Fruit fly (Drosophila melanogaster) whole organism, embryonic: ENCODE data around the gene Gr21a.
A peak's percentile ranks its signal among the peaks of the same experiment; 100 is the strongest.

Experiments
- CG10209 ChIP-seq: fragments of 200-800 bp; sonication (Bioruptor generic); optimal IDR thresholded peaks from 3 replicates; lab custom pipeline; 2017; ENCODE audit warnings: missing biosample characterization, mild to moderate bottlenecking, missing genetic modification characterization, missing genetic modification reagents
- CG1024 ChIP-seq: fragments of 200-800 bp; sonication (Bioruptor generic); IDR thresholded peaks from 2 replicates; pipeline ENCODE4 v1.3.6; 2022; ENCODE audit warnings: missing biosample characterization, missing genetic modification characterization
- CG10366 ChIP-seq: fragments of 200-800 bp; sonication (Bioruptor generic); IDR thresholded peaks from 2 replicates; pipeline ENCODE4 v1.3.6; 2022; ENCODE audit warnings: missing biosample characterization, missing genetic modification characterization
- CG11456 ChIP-seq: fragments of 200-800 bp; sonication (Bioruptor generic); IDR thresholded peaks from 3 replicates; pipeline ENCODE4 v1.3.6; 2022; ENCODE audit warnings: missing biosample characterization, missing genetic modification characterization
- CG12299 ChIP-seq: fragments of 200-800 bp; sonication (Bioruptor generic); optimal IDR thresholded peaks from 2 replicates; lab custom pipeline; 2018; ENCODE audit warnings: missing biosample characterization, mild to moderate bottlenecking, missing genetic modification characterization
- CG13624 ChIP-seq: fragments of 200-800 bp; sonication (Bioruptor generic); optimal IDR thresholded peaks from 2 replicates; lab custom pipeline; 2016; ENCODE audit warnings: missing biosample characterization, missing genetic modification characterization
- CG13775 ChIP-seq: fragments of 200-800 bp; sonication (Bioruptor generic); optimal IDR thresholded peaks from 3 replicates; lab custom pipeline; 2017; ENCODE audit warnings: missing biosample characterization, mild to moderate bottlenecking, missing genetic modification characterization
- CG17359 ChIP-seq: fragments of 200-800 bp; sonication (Bioruptor generic); optimal IDR thresholded peaks from 3 replicates; lab custom pipeline; 2018; ENCODE audit warnings: missing biosample characterization, mild to moderate bottlenecking, missing genetic modification characterization, moderate library complexity
- CG17385 ChIP-seq: fragments of 200-800 bp; sonication (Bioruptor generic); optimal IDR thresholded peaks from 3 replicates; lab custom pipeline; 2018; ENCODE audit warnings: missing biosample characterization, mild to moderate bottlenecking, missing genetic modification characterization
- CG2120 ChIP-seq: fragments of 200-800 bp; sonication (Bioruptor generic); optimal IDR thresholded peaks from 3 replicates; lab custom pipeline; 2016; ENCODE audit warnings: missing biosample characterization, missing genetic modification characterization
- CG5245 ChIP-seq: fragments of 200-800 bp; sonication (Bioruptor generic); optimal IDR thresholded peaks from 3 replicates; lab custom pipeline; 2016; ENCODE audit warnings: missing biosample characterization, missing genetic modification characterization
- CG6689 ChIP-seq: fragments of 200-800 bp; sonication (Bioruptor generic); IDR thresholded peaks from 2 replicates; pipeline ENCODE4 v1.3.6; 2022; ENCODE audit warnings: missing biosample characterization, missing genetic modification characterization
- CG9215 ChIP-seq: fragments of 200-800 bp; sonication (Bioruptor generic); IDR thresholded peaks from 2 replicates; pipeline ENCODE4 v1.3.6; 2022; ENCODE audit warnings: missing biosample characterization, missing genetic modification characterization
- Dad ChIP-seq: fragments of 200-800 bp; sonication (Bioruptor generic); optimal IDR thresholded peaks from 3 replicates; lab custom pipeline; 2016; ENCODE audit warnings: missing biosample characterization, missing genetic modification characterization
- Dll ChIP-seq: fragments of 200-800 bp; sonication (Bioruptor generic); IDR thresholded peaks from 4 replicates; pipeline ENCODE4 v1.3.6; 2022; ENCODE audit warnings: missing biosample characterization, missing genetic modification characterization; ENCODE audit not compliant: partially characterized antibody
- Drgx ChIP-seq: fragments of 200-800 bp; sonication (Bioruptor generic); IDR thresholded peaks from 2 replicates; pipeline ENCODE4 v1.3.6; 2022; ENCODE audit warnings: missing biosample characterization, missing genetic modification characterization
- H15 ChIP-seq: fragments of 200-800 bp; sonication (Bioruptor generic); IDR thresholded peaks from 3 replicates; pipeline ENCODE4 v1.3.6; 2022; ENCODE audit warnings: missing biosample characterization, missing genetic modification characterization
- HLH4C ChIP-seq: fragments of 200-800 bp; sonication (Bioruptor generic); IDR thresholded peaks from 3 replicates; pipeline ENCODE4 v1.3.6; 2022; ENCODE audit warnings: missing biosample characterization, missing genetic modification characterization; ENCODE audit not compliant: partially characterized antibody
- HLHmδ ChIP-seq: fragments of 200-800 bp; sonication (Bioruptor generic); optimal IDR thresholded peaks from 2 replicates; lab custom pipeline; 2018; ENCODE audit warnings: missing biosample characterization, mild to moderate bottlenecking, missing genetic modification characterization, moderate library complexity
- Hr39 ChIP-seq: fragments of >200 bp; optimal IDR thresholded peaks from 2 replicates; lab custom pipeline; 2017
- Hr78 ChIP-seq, 2 experiments: fragments of 200-800 bp in 1 of 2; fragments of >200 bp in 1 of 2; sonication (Bioruptor generic) in 1 of 2; optimal IDR thresholded peaks; 2 replicates each; lab custom pipeline; 2017 to 2019; ENCODE audit warnings: missing biosample characterization in 2 of 2, missing genetic modification characterization in 2 of 2, mild to moderate bottlenecking in 1 of 2, moderate library complexity in 1 of 2
- Mad ChIP-seq: fragments of 200-800 bp; sonication (Bioruptor generic); optimal IDR thresholded peaks from 2 replicates; lab custom pipeline; 2016; ENCODE audit warnings: missing biosample characterization, missing genetic modification characterization
- NC2α ChIP-seq: fragments of 200-800 bp; sonication (Bioruptor generic); optimal IDR thresholded peaks from 2 replicates; lab custom pipeline; 2016; ENCODE audit warnings: missing biosample characterization, missing genetic modification characterization
- Nf-YA ChIP-seq: fragments of 200-800 bp; sonication (Bioruptor generic); IDR thresholded peaks from 2 replicates; pipeline ENCODE4 v1.3.6; 2022; ENCODE audit warnings: missing biosample characterization, missing genetic modification characterization
- Optix ChIP-seq: fragments of 200-800 bp; sonication (Bioruptor generic); IDR thresholded peaks from 3 replicates; pipeline ENCODE4 v1.3.6; 2022; ENCODE audit warnings: missing biosample characterization, missing genetic modification characterization
- Sin3A ChIP-seq: fragments of >200 bp; optimal IDR thresholded peaks from 2 replicates; lab custom pipeline; 2018
- Sry-δ ChIP-seq: fragments of 200-800 bp; sonication (Bioruptor generic); optimal IDR thresholded peaks from 2 replicates; lab custom pipeline; 2016; ENCODE audit warnings: missing biosample characterization, missing genetic modification characterization
- TFAM ChIP-seq: fragments of 200-800 bp; sonication (Bioruptor generic); optimal IDR thresholded peaks from 2 replicates; lab custom pipeline; 2017; ENCODE audit warnings: missing biosample characterization, missing genetic modification characterization, inconsistent platforms
- bigmax ChIP-seq: fragments of 200-800 bp; sonication (Bioruptor generic); optimal IDR thresholded peaks from 2 replicates; lab custom pipeline; 2018; ENCODE audit warnings: missing biosample characterization, mild to moderate bottlenecking, missing genetic modification characterization
- chinmo ChIP-seq: fragments of 200-800 bp; sonication (Bioruptor generic); IDR thresholded peaks from 4 replicates; pipeline ENCODE4 v1.3.6; 2022; ENCODE audit warnings: missing biosample characterization, missing genetic modification characterization; ENCODE audit not compliant: partially characterized antibody
- croc ChIP-seq: fragments of 200-800 bp; sonication (Bioruptor generic); conservative IDR thresholded peaks from 3 replicates; pipeline ENCODE4 v1.3.6; 2022; ENCODE audit warnings: missing biosample characterization, missing genetic modification characterization
- crol ChIP-seq: fragments of 200-800 bp; sonication (Bioruptor generic); IDR thresholded peaks from 2 replicates; pipeline ENCODE4 v1.3.6; 2022; ENCODE audit warnings: missing biosample characterization, missing genetic modification characterization
- danr ChIP-seq: fragments of 200-800 bp; sonication (Bioruptor generic); IDR thresholded peaks from 2 replicates; pipeline ENCODE4 v1.3.6; 2022; ENCODE audit warnings: missing biosample characterization, missing genetic modification characterization
- dmrt99B ChIP-seq: fragments of 200-800 bp; sonication (Bioruptor generic); optimal IDR thresholded peaks from 2 replicates; lab custom pipeline; 2018; ENCODE audit warnings: missing biosample characterization, mild to moderate bottlenecking, missing genetic modification characterization, moderate library complexity
- insv ChIP-seq, 2 experiments: fragments of 200-800 bp; sonication (Bioruptor generic); optimal IDR thresholded peaks; 3 replicates each; lab custom pipeline; 2016 to 2018; ENCODE audit warnings: missing biosample characterization in 2 of 2, missing genetic modification characterization in 2 of 2
- jumu ChIP-seq: fragments of 200-800 bp; sonication (Bioruptor generic); optimal IDR thresholded peaks from 3 replicates; lab custom pipeline; 2016; ENCODE audit warnings: missing biosample characterization, missing genetic modification characterization
- kah ChIP-seq: fragments of 200-800 bp; sonication (Bioruptor generic); optimal IDR thresholded peaks from 2 replicates; lab custom pipeline; 2018; ENCODE audit warnings: missing biosample characterization, mild to moderate bottlenecking, missing genetic modification characterization
- p53 ChIP-seq: fragments of 200-800 bp; sonication (Bioruptor generic); optimal IDR thresholded peaks from 2 replicates; lab custom pipeline; 2016; ENCODE audit warnings: missing biosample characterization, missing genetic modification characterization
- pan ChIP-seq, 4 experiments: fragments of >200 bp in 3 of 4; fragments of 200-800 bp in 1 of 4; sonication (Bioruptor generic) in 1 of 4; optimal IDR thresholded peaks in 3 of 4; IDR thresholded peaks in 1 of 4; 2 replicates each; pipeline versions ENCODE4 v1.3.6 to Lab custom; 2017 to 2022; ENCODE audit warnings: missing biosample characterization in 2 of 4, missing genetic modification characterization in 2 of 4, mixed read lengths in 1 of 4
- peb ChIP-seq: fragments of 200-800 bp; sonication (Bioruptor generic); IDR thresholded peaks from 2 replicates; pipeline ENCODE4 v1.3.6; 2022; ENCODE audit warnings: missing biosample characterization, missing genetic modification characterization
- sob ChIP-seq: fragments of 200-800 bp; sonication (Bioruptor generic); IDR thresholded peaks from 2 replicates; pipeline ENCODE4 v1.3.6; 2022; ENCODE audit warnings: missing biosample characterization, missing genetic modification characterization
- tll ChIP-seq, 2 experiments: fragments of 200-800 bp in 1 of 2; fragments of >200 bp in 1 of 2; sonication (Bioruptor generic) in 1 of 2; optimal IDR thresholded peaks; 2 replicates each; lab custom pipeline; 2017 to 2019; ENCODE audit warnings: missing biosample characterization in 2 of 2, missing genetic modification characterization in 2 of 2, mild to moderate bottlenecking in 1 of 2, moderate library complexity in 1 of 2
- tna ChIP-seq: fragments of 200-800 bp; sonication (Bioruptor generic); IDR thresholded peaks from 2 replicates; pipeline ENCODE4 v1.3.6; 2022; ENCODE audit warnings: missing biosample characterization, missing genetic modification characterization; ENCODE audit not compliant: partially characterized antibody
- vvl ChIP-seq: fragments of 200-800 bp; sonication (Bioruptor generic); IDR thresholded peaks from 2 replicates; pipeline ENCODE4 v1.3.6; 2022; ENCODE audit warnings: missing biosample characterization, missing genetic modification characterization
- z ChIP-seq: fragments of 200-800 bp; sonication (Bioruptor generic); IDR thresholded peaks from 3 replicates; pipeline ENCODE4 v1.3.6; 2022; ENCODE audit warnings: missing biosample characterization, missing genetic modification characterization

Gr21a gene

dm6 chr2L:780182-780581 lies at the start of gene Gr21a:
Gr21a (plus strand) TSS chr2L:780482.
- TF ChIP-seq CG10209 (GFP tag; lab: Kevin White, UChicago) (no peak), HLHmδ (no peak), Sry-δ (no peak)
- TF ChIP-seq, all 482 proteins: peak for 0

- TF ChIP-seq TFAM (GFP tag; lab: Kevin White, UChicago) = no peak
- no peak for TF ChIP-seq Dll (GFP tag; lab: Robert Waterston, UW)
- TF ChIP-seq kah (GFP tag; lab: Kevin White, UChicago) = no peak
- TF ChIP-seq tna (GFP tag; lab: Robert Waterston, UW) = no peak
- no peak for TF ChIP-seq NC2α (GFP tag; lab: Kevin White, UChicago)
- TF ChIP-seq jumu (GFP tag; lab: Kevin White, UChicago) = no peak
- TF ChIP-seq bigmax (GFP tag; lab: Kevin White, UChicago) = no peak
- TF ChIP-seq Dad (GFP tag; lab: Kevin White, UChicago) = no peak
- no peak for TF ChIP-seq peb
- no peak for TF ChIP-seq CG6689 (GFP tag; lab: Robert Waterston, UW)
- TF ChIP-seq CG12299 (tag; lab: Kevin White, UChicago) = no peak
- TF ChIP-seq Mad (GFP tag; lab: Kevin White, UChicago) = no peak
- no peak for TF ChIP-seq CG11456
Measured at dm6 chr2L:732105-732504, 48.2 kb upstream of the Gr21a start.

- peak; percentile 66 for TF ChIP-seq Drgx (GFP tag; lab: Robert Waterston, UW)
- no peak for TF ChIP-seq p53
Measured at dm6 chr2L:734120-734519, 46.2 kb upstream of the Gr21a start.

- TF ChIP-seq CG13624 (GFP tag; lab: Kevin White, UChicago) = no peak
- no peak for TF ChIP-seq HLH4C (GFP tag; lab: Robert Waterston, UW)
- TF ChIP-seq CG5245 (GFP tag; lab: Kevin White, UChicago) = no peak
- TF ChIP-seq Hr78 (GFP tag; optimal IDR thresholded peaks at IDR 0.05; lab: Kevin White, UChicago) = peak in 1 of 2 experiments; percentile 7
- TF ChIP-seq CG17359 (tag; lab: Kevin White, UChicago) = no peak
- no peak for TF ChIP-seq p53
- no peak for TF ChIP-seq CG10366 (GFP tag; lab: Robert Waterston, UW)
- TF ChIP-seq chinmo (GFP tag; lab: Robert Waterston, UW) = 0 out of 4 replicates have a peak, but pooled peaks have one; percentile 19
- no peak for TF ChIP-seq Optix (GFP tag; lab: Robert Waterston, UW)
- no peak for TF ChIP-seq z
- peak; percentile 57 for TF ChIP-seq Hr39 (lab: Kevin White, UChicago)
- TF ChIP-seq CG1024 (GFP tag; lab: Robert Waterston, UW) = no peak
- 0 out of 3 replicates have a peak, but pooled peaks have one; percentile 25 for TF ChIP-seq H15 (GFP tag; lab: Robert Waterston, UW)
- TF ChIP-seq Drgx (GFP tag; lab: Robert Waterston, UW) = 0 out of 2 replicates have a peak, but pooled peaks have one; percentile 25
- 0 out of 2 replicates have a peak, but pooled peaks have one; percentile 15 for TF ChIP-seq vvl
- TF ChIP-seq tll (GFP tag; optimal IDR thresholded peaks at IDR 0.05; lab: Kevin White, UChicago) = no peak
- peak; percentile 77 for TF ChIP-seq crol (GFP tag; lab: Robert Waterston, UW)
- TF ChIP-seq Sin3A (lab: Kevin White, UChicago) = no peak
- no peak for TF ChIP-seq pan (optimal IDR thresholded peaks at IDR 0.05; lab: Kevin White, UChicago)
- peak in 1 of 2 experiments; percentile 30 for TF ChIP-seq pan (GFP tag; optimal IDR thresholded peaks at IDR 0.05 in 1 of 2, IDR thresholded peaks at IDR 0.05 in 1 of 2)
- no peak for TF ChIP-seq CG9215
- TF ChIP-seq dmrt99B = no peak
- TF ChIP-seq danr (GFP tag; lab: Robert Waterston, UW) = no peak
- no peak for TF ChIP-seq sob
- TF ChIP-seq insv (GFP tag; optimal IDR thresholded peaks at IDR 0.05; lab: Kevin White, UChicago) = no peak
- no peak for TF ChIP-seq Nf-YA
- no peak for TF ChIP-seq CG2120 (GFP tag; lab: Kevin White, UChicago)
- TF ChIP-seq croc = no peak
- TF ChIP-seq CG13775 (GFP tag; lab: Kevin White, UChicago) = no peak
- no peak for TF ChIP-seq CG17385
Measured at dm6 chr2L:735772-736171, 44.5 kb upstream of the Gr21a start.
